Fruit fly (Drosophila melanogaster) whole organism, prepupa: Measurements from ENCODE around the gene cin.
A peak's percentile ranks its signal among the peaks of the same experiment; 100 is the strongest.

Experiments
- Blimp-1 ChIP-seq: fragments of 200-800 bp; sonication (Bioruptor generic); optimal IDR thresholded peaks from 3 replicates; lab custom pipeline; 2017; ENCODE audit warnings: missing biosample characterization, missing genetic modification characterization, mild to moderate bottlenecking, moderate library complexity, missing genetic modification reagents
- CG10631 ChIP-seq: fragments of 200-800 bp; sonication (Bioruptor generic); optimal IDR thresholded peaks from 2 replicates; lab custom pipeline; 2016; ENCODE audit warnings: missing biosample characterization, missing genetic modification characterization
- CG10669 ChIP-seq: fragments of 200-800 bp; sonication (Bioruptor generic); optimal IDR thresholded peaks from 3 replicates; lab custom pipeline; 2018; ENCODE audit warnings: missing biosample characterization, mild to moderate bottlenecking, missing genetic modification characterization, moderate library complexity
- CG11294 ChIP-seq: fragments of 200-800 bp; sonication (Bioruptor generic); IDR thresholded peaks from 2 replicates; pipeline ENCODE4 v1.3.6; 2022; ENCODE audit warnings: missing biosample characterization, missing genetic modification characterization
- CG11902 ChIP-seq: fragments of 200-800 bp; sonication (Bioruptor generic); optimal IDR thresholded peaks from 3 replicates; lab custom pipeline; 2016; ENCODE audit warnings: missing biosample characterization, missing genetic modification characterization
- CG15336 ChIP-seq: fragments of 200-800 bp; sonication (Bioruptor generic); IDR thresholded peaks from 2 replicates; pipeline ENCODE4 v1.3.6; 2022; ENCODE audit warnings: missing biosample characterization, missing genetic modification characterization
- CG1621 ChIP-seq: fragments of 200-800 bp; sonication (Bioruptor generic); optimal IDR thresholded peaks from 3 replicates; lab custom pipeline; 2018; ENCODE audit warnings: missing biosample characterization, mild to moderate bottlenecking, missing genetic modification characterization
- CG16779 ChIP-seq: fragments of 200-800 bp; sonication (Bioruptor generic); optimal IDR thresholded peaks from 3 replicates; lab custom pipeline; 2017; ENCODE audit warnings: missing biosample characterization, mild to moderate bottlenecking, missing genetic modification characterization
- CG3032 ChIP-seq: fragments of 200-800 bp; optimal IDR thresholded peaks from 2 replicates; lab custom pipeline; 2019; ENCODE audit warnings: missing biosample characterization, mild to moderate bottlenecking, missing genetic modification characterization, moderate library complexity
- CG31627 ChIP-seq: fragments of 200-800 bp; sonication (Bioruptor generic); optimal IDR thresholded peaks from 3 replicates; lab custom pipeline; 2016; ENCODE audit warnings: missing biosample characterization, missing genetic modification characterization
- CG32006 ChIP-seq: fragments of 200-800 bp; sonication (Bioruptor generic); optimal IDR thresholded peaks from 3 replicates; lab custom pipeline; 2017; ENCODE audit warnings: missing biosample characterization, mild to moderate bottlenecking, missing genetic modification characterization
- CG34406 ChIP-seq: fragments of 200-800 bp; sonication (Bioruptor generic); optimal IDR thresholded peaks from 3 replicates; lab custom pipeline; 2016; ENCODE audit warnings: missing biosample characterization, missing genetic modification characterization
- CG3919 ChIP-seq: fragments of 200-800 bp; sonication (Bioruptor generic); optimal IDR thresholded peaks from 3 replicates; lab custom pipeline; 2016; ENCODE audit warnings: missing biosample characterization, missing genetic modification characterization
- CG4318 ChIP-seq: fragments of 200-800 bp; sonication (Bioruptor generic); optimal IDR thresholded peaks from 3 replicates; lab custom pipeline; 2017; ENCODE audit warnings: missing biosample characterization, mild to moderate bottlenecking, missing genetic modification characterization
- CG6163 ChIP-seq: fragments of 200-800 bp; sonication (Bioruptor generic); IDR thresholded peaks from 3 replicates; pipeline ENCODE4 v1.3.6; 2022; ENCODE audit warnings: missing biosample characterization, missing genetic modification characterization
- CG6276 ChIP-seq: fragments of 200-800 bp; sonication (Bioruptor generic); optimal IDR thresholded peaks from 2 replicates; lab custom pipeline; 2017; ENCODE audit warnings: missing biosample characterization, mild to moderate bottlenecking, missing genetic modification characterization
- CG6792 ChIP-seq: fragments of 200-800 bp; sonication (Bioruptor generic); optimal IDR thresholded peaks from 3 replicates; lab custom pipeline; 2016; ENCODE audit warnings: missing biosample characterization, missing genetic modification characterization
- CG6808 ChIP-seq: fragments of 200-800 bp; sonication (Bioruptor generic); optimal IDR thresholded peaks from 3 replicates; lab custom pipeline; 2017; ENCODE audit warnings: missing biosample characterization, missing genetic modification characterization, mild to moderate bottlenecking, moderate library complexity, missing genetic modification reagents
- CG7368 ChIP-seq: fragments of 200-800 bp; sonication (Bioruptor generic); optimal IDR thresholded peaks from 3 replicates; lab custom pipeline; 2016; ENCODE audit warnings: missing biosample characterization, missing genetic modification characterization
- CG8119 ChIP-seq: fragments of 200-800 bp; sonication (Bioruptor generic); IDR thresholded peaks from 3 replicates; pipeline ENCODE4 v1.3.6; 2022; ENCODE audit warnings: missing biosample characterization, missing genetic modification characterization
- CG8319 ChIP-seq: fragments of 200-800 bp; sonication (Bioruptor generic); optimal IDR thresholded peaks from 3 replicates; lab custom pipeline; 2016; ENCODE audit warnings: missing biosample characterization, missing genetic modification characterization
- CG8632 ChIP-seq: fragments of 200-800 bp; sonication (Bioruptor generic); optimal IDR thresholded peaks from 3 replicates; lab custom pipeline; 2016; ENCODE audit warnings: missing biosample characterization, missing genetic modification characterization
- Eip78C ChIP-seq: fragments of 200-800 bp; sonication (Bioruptor generic); peaks from one replicate; lab custom pipeline; 2016; ENCODE audit warnings: missing biosample characterization, missing genetic modification characterization
- Eip93F ChIP-seq: fragments of 200-800 bp; sonication (Bioruptor generic); optimal IDR thresholded peaks from 2 replicates; lab custom pipeline; 2016; ENCODE audit warnings: missing biosample characterization, mild to moderate bottlenecking, missing genetic modification characterization
- Ets21C ChIP-seq: fragments of 200-800 bp; sonication (Bioruptor generic); optimal IDR thresholded peaks from 3 replicates; lab custom pipeline; 2016; ENCODE audit warnings: missing biosample characterization, missing genetic modification characterization
- Ets96B ChIP-seq: fragments of 200-800 bp; optimal IDR thresholded peaks from 2 replicates; lab custom pipeline; 2019; ENCODE audit warnings: missing biosample characterization, mild to moderate bottlenecking, missing genetic modification characterization, moderate library complexity
- Gug ChIP-seq: fragments of 200-800 bp; sonication (Bioruptor generic); IDR thresholded peaks from 2 replicates; pipeline ENCODE4 v1.3.6; 2022; ENCODE audit warnings: missing biosample characterization, missing genetic modification characterization
- Hr38 ChIP-seq: sonication (Bioruptor generic); optimal IDR thresholded peaks from 2 replicates; lab custom pipeline; 2016; ENCODE audit warnings: missing biosample characterization, missing genetic modification characterization
- Hr39 ChIP-seq: fragments of 200-800 bp; sonication (Bioruptor generic); optimal IDR thresholded peaks from 2 replicates; lab custom pipeline; 2016; ENCODE audit warnings: missing biosample characterization, missing genetic modification characterization
- Lpt ChIP-seq: fragments of 200-800 bp; sonication (Bioruptor generic); optimal IDR thresholded peaks from 3 replicates; lab custom pipeline; 2016; ENCODE audit warnings: missing biosample characterization, missing genetic modification characterization
- OdsH ChIP-seq: fragments of 200-800 bp; sonication (Bioruptor generic); optimal IDR thresholded peaks from 3 replicates; lab custom pipeline; 2016; ENCODE audit warnings: missing biosample characterization, missing genetic modification characterization
- Smox ChIP-seq: fragments of 200-800 bp; sonication (Bioruptor generic); optimal IDR thresholded peaks from 3 replicates; lab custom pipeline; 2016; ENCODE audit warnings: missing biosample characterization, missing genetic modification characterization
- Sox102F ChIP-seq: fragments of 200-800 bp; sonication (Bioruptor generic); optimal IDR thresholded peaks from 2 replicates; lab custom pipeline; 2016; ENCODE audit warnings: missing biosample characterization, mild to moderate bottlenecking, missing genetic modification characterization
- Sox14 ChIP-seq: fragments of 200-800 bp; sonication (Bioruptor generic); optimal IDR thresholded peaks from 3 replicates; lab custom pipeline; 2016; ENCODE audit warnings: missing biosample characterization, missing genetic modification characterization
- Sox15 ChIP-seq: fragments of 200-800 bp; sonication (Bioruptor generic); optimal IDR thresholded peaks from 3 replicates; lab custom pipeline; 2016; ENCODE audit warnings: missing biosample characterization, missing genetic modification characterization
- achi ChIP-seq: fragments of 200-800 bp; sonication (Bioruptor generic); optimal IDR thresholded peaks from 3 replicates; lab custom pipeline; 2016; ENCODE audit warnings: missing biosample characterization, missing genetic modification characterization
- acj6 ChIP-seq: fragments of 200-800 bp; sonication (Bioruptor generic); optimal IDR thresholded peaks from 3 replicates; lab custom pipeline; 2016; ENCODE audit warnings: missing biosample characterization, missing genetic modification characterization
- dsx ChIP-seq: fragments of 200-800 bp; optimal IDR thresholded peaks from 3 replicates; lab custom pipeline; 2019; ENCODE audit warnings: missing biosample characterization, mild to moderate bottlenecking, missing genetic modification characterization, moderate library complexity; ENCODE audit not compliant: poor library complexity, severe bottlenecking
- eg ChIP-seq: fragments of 200-800 bp; sonication (Bioruptor generic); IDR thresholded peaks from 3 replicates; pipeline ENCODE4 v1.3.6; 2022; ENCODE audit warnings: missing biosample characterization, missing genetic modification characterization
- esn ChIP-seq: fragments of 200-800 bp; sonication (Bioruptor generic); optimal IDR thresholded peaks from 2 replicates; lab custom pipeline; 2016; ENCODE audit warnings: missing biosample characterization, mild to moderate bottlenecking, missing genetic modification characterization, moderate library complexity
- fd59A ChIP-seq: fragments of 200-800 bp; sonication (Bioruptor generic); optimal IDR thresholded peaks from 2 replicates; lab custom pipeline; 2017; ENCODE audit warnings: missing biosample characterization, mild to moderate bottlenecking, missing genetic modification characterization, missing genetic modification reagents
- fd85E ChIP-seq: fragments of 200-800 bp; sonication (Bioruptor generic); optimal IDR thresholded peaks from 3 replicates; lab custom pipeline; 2016; ENCODE audit warnings: missing biosample characterization, missing genetic modification characterization
- fkh ChIP-seq: fragments of 200-800 bp; sonication (Bioruptor generic); optimal IDR thresholded peaks from 3 replicates; lab custom pipeline; 2017; ENCODE audit warnings: missing biosample characterization, mild to moderate bottlenecking, missing genetic modification characterization, moderate library complexity
- lz ChIP-seq: fragments of 200-800 bp; sonication (Bioruptor generic); optimal IDR thresholded peaks from 3 replicates; lab custom pipeline; 2016; ENCODE audit warnings: missing biosample characterization, missing genetic modification characterization
- net ChIP-seq: fragments of 200-800 bp; sonication (Bioruptor generic); optimal IDR thresholded peaks from 3 replicates; lab custom pipeline; 2016; ENCODE audit warnings: missing biosample characterization, missing genetic modification characterization
- pdm3 ChIP-seq: fragments of 200-800 bp; sonication (Bioruptor generic); optimal IDR thresholded peaks from 3 replicates; lab custom pipeline; 2016; ENCODE audit warnings: missing biosample characterization, missing genetic modification characterization
- salr ChIP-seq, 2 experiments: fragments of 200-800 bp; sonication (Bioruptor generic); optimal IDR thresholded peaks; 3 replicates each; lab custom pipeline; 2016 to 2018; ENCODE audit warnings: missing biosample characterization in 2 of 2, missing genetic modification characterization in 2 of 2, mild to moderate bottlenecking in 1 of 2
- spab ChIP-seq: fragments of 200-800 bp; sonication (Bioruptor generic); optimal IDR thresholded peaks from 2 replicates; lab custom pipeline; 2017; ENCODE audit warnings: missing biosample characterization, mild to moderate bottlenecking, missing genetic modification characterization, missing genetic modification reagents
- ss ChIP-seq, 2 experiments: fragments of 200-800 bp; sonication (Bioruptor generic); optimal IDR thresholded peaks; 2 replicates in 1 of 2; 3 replicates in 1 of 2; lab custom pipeline; 2017 to 2018; ENCODE audit warnings: mild to moderate bottlenecking in 2 of 2, missing biosample characterization in 2 of 2, missing genetic modification characterization in 2 of 2, moderate library complexity in 1 of 2
- svp ChIP-seq: fragments of 200-800 bp; sonication (Bioruptor generic); peaks from one replicate; lab custom pipeline; 2016; ENCODE audit warnings: missing biosample characterization, missing genetic modification characterization
- topi ChIP-seq: fragments of 200-800 bp; sonication (Bioruptor generic); optimal IDR thresholded peaks from 3 replicates; lab custom pipeline; 2016; ENCODE audit warnings: missing biosample characterization, missing genetic modification characterization

Gene cin

DNA sequence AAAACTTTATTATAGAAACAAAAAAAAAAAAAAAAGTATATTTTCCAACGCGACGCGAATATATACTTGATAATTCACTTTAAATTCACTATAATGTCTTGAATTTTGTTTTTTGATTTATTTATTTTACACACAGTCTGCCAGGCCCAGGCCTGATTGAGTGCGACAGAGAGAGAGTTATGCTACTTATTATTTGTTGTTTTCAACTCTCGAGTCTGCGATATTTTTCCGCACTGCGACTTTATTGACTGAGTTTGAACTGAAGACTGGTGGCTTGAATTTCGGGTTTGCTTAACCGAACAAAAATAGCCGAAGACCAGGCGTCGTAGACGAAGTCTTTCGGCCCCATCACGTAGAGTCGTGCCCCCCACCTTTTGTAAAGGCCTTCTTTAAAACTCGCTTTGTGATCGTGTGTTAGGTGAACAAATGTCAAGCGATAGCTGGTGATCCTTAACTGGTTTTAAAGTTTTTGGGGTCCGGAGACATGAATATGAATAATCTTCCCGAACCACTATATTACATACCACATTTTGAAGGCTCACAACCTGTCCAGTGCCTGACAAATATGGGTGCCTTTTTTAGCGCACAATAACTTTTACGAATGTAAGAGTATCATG is 8.4 kb downstream of the cin start, which contains the start of gene CG13377:
Gene CG13377 (minus strand): TSS at position 272 of the 617 bp plus-strand sequence.
- peak; percentile 4 for TF ChIP-seq CG4318 (GFP tag; lab: Kevin White, UChicago)
- peak; percentile 52 for TF ChIP-seq topi (GFP tag; lab: Kevin White, UChicago)
- TF ChIP-seq dsx (GFP tag; lab: Kevin White, UChicago) = peak; percentile 11
- TF ChIP-seq Sox14 (GFP tag; lab: Kevin White, UChicago) = peak; percentile 20
- TF ChIP-seq fkh (GFP tag; lab: Kevin White, UChicago) = no peak
- TF ChIP-seq esn = peak; percentile 58
- TF ChIP-seq CG8119 (GFP tag; lab: Robert Waterston, UW) = peak; percentile 64; the same call in 2 of the 3 replicates
- peak; percentile 30 for TF ChIP-seq OdsH (GFP tag; lab: Kevin White, UChicago)
- peak; percentile 33 for TF ChIP-seq pdm3 (GFP tag; lab: Kevin White, UChicago)
- TF ChIP-seq Hr38 (GFP tag; lab: Kevin White, UChicago) = no peak
- TF ChIP-seq CG15336 (GFP tag; lab: Robert Waterston, UW) = peak; percentile 37
- peak; percentile 44; the same call in 2 of the 3 replicates for TF ChIP-seq CG6163
- TF ChIP-seq svp = peak; percentile 73
- 0 out of 2 replicates have a peak, but pooled peaks have one; percentile 40 for TF ChIP-seq Gug
- peak; percentile 85 for TF ChIP-seq Eip78C (GFP tag; lab: Kevin White, UChicago)
- no peak for TF ChIP-seq CG7368 (GFP tag; lab: Kevin White, UChicago)
- no peak for TF ChIP-seq CG10669 (GFP tag; lab: Kevin White, UChicago)
- TF ChIP-seq CG11902 (GFP tag; lab: Kevin White, UChicago) = no peak
- peak; percentile 48 for TF ChIP-seq Sox102F (GFP tag; lab: Kevin White, UChicago)
- peak; percentile 25 for TF ChIP-seq CG3032 (tag; lab: Kevin White, UChicago)
- TF ChIP-seq CG8632 (GFP tag; lab: Kevin White, UChicago) = peak; percentile 12
- TF ChIP-seq CG6276 = no peak
- no peak for TF ChIP-seq CG16779 (tag; lab: Kevin White, UChicago)
- no peak for TF ChIP-seq Blimp-1 (GFP tag; lab: Kevin White, UChicago)
- TF ChIP-seq CG34406 (GFP tag; lab: Kevin White, UChicago) = no peak
- no peak for TF ChIP-seq CG8319 (GFP tag; lab: Kevin White, UChicago)
- TF ChIP-seq fd59A = no peak
- peak; percentile 19 for TF ChIP-seq CG6808 (GFP tag; lab: Kevin White, UChicago)
- TF ChIP-seq CG1621 = no peak
- TF ChIP-seq eg (GFP tag; lab: Robert Waterston, UW) = peak; percentile 64; the same call in 2 of the 3 replicates
- TF ChIP-seq Smox (GFP tag; lab: Kevin White, UChicago) = peak; percentile 37
- no peak for TF ChIP-seq Eip93F (GFP tag; lab: Kevin White, UChicago)
- peak; percentile 23 for TF ChIP-seq Lpt (GFP tag; lab: Kevin White, UChicago)
- no peak for TF ChIP-seq Sox15 (GFP tag; lab: Kevin White, UChicago)
- TF ChIP-seq CG11294 = no peak
- peak; percentile 51 for TF ChIP-seq achi (GFP tag; lab: Kevin White, UChicago)
- no peak for TF ChIP-seq CG6792 (GFP tag; lab: Kevin White, UChicago)
- peak; percentile 26 for TF ChIP-seq fd85E (GFP tag; lab: Kevin White, UChicago)
- TF ChIP-seq Ets96B (tag; lab: Kevin White, UChicago) = peak; percentile 24
- TF ChIP-seq ss (GFP tag; optimal IDR thresholded peaks at IDR 0.05; lab: Kevin White, UChicago) = peak in 1 of 2 experiments; percentile 17
- TF ChIP-seq salr (GFP tag; optimal IDR thresholded peaks at IDR 0.05; lab: Kevin White, UChicago) = no peak
- TF ChIP-seq CG10631 (GFP tag; lab: Kevin White, UChicago) = peak; percentile 21
- TF ChIP-seq spab (GFP tag; lab: Kevin White, UChicago) = no peak
- TF ChIP-seq lz (GFP tag; lab: Kevin White, UChicago) = peak; percentile 45
- peak; percentile 12 for TF ChIP-seq Hr39
- peak; percentile 20 for TF ChIP-seq CG3919
- peak; percentile 21 for TF ChIP-seq CG32006
- TF ChIP-seq Ets21C (GFP tag; lab: Kevin White, UChicago) = no peak
- peak; percentile 23 for TF ChIP-seq CG31627 (GFP tag; lab: Kevin White, UChicago)
- peak; percentile 23 for TF ChIP-seq net (GFP tag; lab: Kevin White, UChicago)
- peak; percentile 13 for TF ChIP-seq acj6 (GFP tag; lab: Kevin White, UChicago)
